Worm (Caenorhabditis elegans) whole organism, L1 larva: ENCODE measurements around the gene ptc-1.

ENCODE experiments used
- hlh-4 ChIP-seq: sonication (generic microtip); optimal IDR thresholded peaks from 2 replicates; lab custom pipeline; 2016; ENCODE audit warnings: mild to moderate bottlenecking, missing genetic modification characterization, missing compliant biosample characterization
- lin-39 ChIP-seq: fragments of 150-350 bp; optimal IDR thresholded peaks from 2 replicates; lab custom pipeline; 2014; ENCODE audit warnings: missing biosample characterization, missing genetic modification reagents, missing genetic modification characterization
- nhr-12 ChIP-seq: sonication (generic microtip); optimal IDR thresholded peaks from 2 replicates; lab custom pipeline; 2017; ENCODE audit warnings: missing biosample characterization, missing genetic modification characterization
- zag-1 ChIP-seq: fragments of 150-350 bp; optimal IDR thresholded peaks from 2 replicates; lab custom pipeline; 2014; ENCODE audit warnings: missing biosample characterization, missing genetic modification characterization

ce11 chrII:7895190-7895589 is 2.2 kb downstream of the ptc-1 start:
- TF ChIP-seq nhr-12 (tag; lab: Kevin White, UChicago), result no peak
- no peak for TF ChIP-seq zag-1 (tag; lab: Kevin White, UChicago)
- no peak for TF ChIP-seq hlh-4 (tag; lab: Kevin White, UChicago)
- TF ChIP-seq lin-39, result no peak
